Fruit fly (Drosophila melanogaster) whole organism, embryonic: Measurements from ENCODE around the gene CG31365.

Experiments used
- CG14710 ChIP-seq: fragments of 200-800 bp; sonication (Bioruptor generic); optimal IDR thresholded peaks from 3 replicates; lab custom pipeline; 2019; ENCODE audit warnings: missing biosample characterization, mild to moderate bottlenecking, missing genetic modification characterization, moderate library complexity
- CG15269 ChIP-seq: fragments of 200-800 bp; sonication (Bioruptor generic); optimal IDR thresholded peaks from 2 replicates; lab custom pipeline; 2018; ENCODE audit warnings: missing biosample characterization, mild to moderate bottlenecking, missing genetic modification characterization, moderate library complexity
- CG17829 ChIP-seq: fragments of 200-800 bp; optimal IDR thresholded peaks from 2 replicates; lab custom pipeline; 2019; ENCODE audit warnings: missing biosample characterization, mild to moderate bottlenecking, missing genetic modification characterization, moderate library complexity
- Hr3 ChIP-seq: fragments of 200-800 bp; sonication (Bioruptor generic); optimal IDR thresholded peaks from 3 replicates; lab custom pipeline; 2016; ENCODE audit warnings: missing biosample characterization, missing genetic modification characterization
- cas ChIP-seq: fragments of 200-800 bp; sonication (Bioruptor generic); IDR thresholded peaks from 2 replicates; pipeline ENCODE4 v1.3.6; 2022; ENCODE audit warnings: missing biosample characterization, missing genetic modification characterization
- chn ChIP-seq: fragments of 200-800 bp; sonication (Bioruptor generic); optimal IDR thresholded peaks from 2 replicates; lab custom pipeline; 2016; ENCODE audit warnings: missing biosample characterization, missing genetic modification characterization
- dm ChIP-seq: fragments of 200-800 bp; sonication (Bioruptor generic); optimal IDR thresholded peaks from 3 replicates; lab custom pipeline; 2016; ENCODE audit warnings: missing biosample characterization, missing genetic modification characterization
- jumu ChIP-seq: fragments of 200-800 bp; sonication (Bioruptor generic); optimal IDR thresholded peaks from 3 replicates; lab custom pipeline; 2016; ENCODE audit warnings: missing biosample characterization, missing genetic modification characterization
- klu ChIP-seq: fragments of 200-800 bp; sonication (Bioruptor generic); IDR thresholded peaks from 2 replicates; pipeline ENCODE4 v1.3.6; 2022; ENCODE audit warnings: missing biosample characterization, missing genetic modification characterization

DNA sequence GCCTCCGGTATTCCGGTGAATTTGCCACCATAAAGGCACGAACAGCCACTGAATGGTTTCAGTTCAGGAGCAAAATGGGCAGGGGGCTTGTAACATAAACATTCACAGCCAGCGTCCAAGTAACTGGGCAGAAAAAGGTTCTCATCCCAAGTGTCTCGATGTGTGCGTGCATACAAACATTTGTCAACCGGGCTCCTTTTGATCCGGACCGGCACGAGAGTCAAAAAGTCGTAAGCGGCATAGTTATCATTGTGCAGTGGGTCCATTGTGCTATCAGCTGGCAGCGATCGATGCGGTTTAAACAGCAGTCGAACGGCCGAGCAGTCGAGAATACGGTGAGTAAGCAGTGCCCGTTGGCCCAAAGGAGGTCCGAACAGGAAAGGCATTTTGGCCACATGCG lies 19.5 kb upstream of the CG31365 start:
- TF ChIP-seq Hr3 (GFP tag; lab: Kevin White, UChicago), result no peak
- no peak for TF ChIP-seq dm (GFP tag; lab: Kevin White, UChicago)
- no peak for TF ChIP-seq CG17829 (tag; lab: Kevin White, UChicago)
- no peak for TF ChIP-seq klu (GFP tag; lab: Robert Waterston, UW)
- no peak for TF ChIP-seq CG14710 (tag; lab: Kevin White, UChicago)
- no peak for TF ChIP-seq chn (GFP tag; lab: Kevin White, UChicago)
- no peak for TF ChIP-seq CG15269 (tag; lab: Kevin White, UChicago)
- TF ChIP-seq cas, result no peak
- TF ChIP-seq jumu, result no peak
